Worm (Caenorhabditis elegans) whole organism, L2 larva: ENCODE measurements around the gene ceh-76.

Experiments
- mdl-1 ChIP-seq, 2 experiments: fragments of 150-350 bp in 1 of 2; sonication (generic microtip) in 1 of 2; optimal IDR thresholded peaks; 2 replicates each; lab custom pipeline; 2017; ENCODE audit warnings: missing biosample characterization in 2 of 2, missing genetic modification characterization in 2 of 2
- nhr-11 ChIP-seq: fragments of 150-350 bp; optimal IDR thresholded peaks from 2 replicates; lab custom pipeline; 2014; ENCODE audit warnings: missing biosample characterization, missing genetic modification characterization

ce11 chrV:7970519-7970918 lies 24.0 kb downstream of the ceh-76 start:
- TF ChIP-seq mdl-1 (tag; optimal IDR thresholded peaks at IDR 0.05; lab: Kevin White, UChicago): no peak
- no peak for TF ChIP-seq nhr-11 (tag; lab: Kevin White, UChicago)
